Fruit fly (Drosophila melanogaster): ENCODE results near the gene ghi.

DNA sequence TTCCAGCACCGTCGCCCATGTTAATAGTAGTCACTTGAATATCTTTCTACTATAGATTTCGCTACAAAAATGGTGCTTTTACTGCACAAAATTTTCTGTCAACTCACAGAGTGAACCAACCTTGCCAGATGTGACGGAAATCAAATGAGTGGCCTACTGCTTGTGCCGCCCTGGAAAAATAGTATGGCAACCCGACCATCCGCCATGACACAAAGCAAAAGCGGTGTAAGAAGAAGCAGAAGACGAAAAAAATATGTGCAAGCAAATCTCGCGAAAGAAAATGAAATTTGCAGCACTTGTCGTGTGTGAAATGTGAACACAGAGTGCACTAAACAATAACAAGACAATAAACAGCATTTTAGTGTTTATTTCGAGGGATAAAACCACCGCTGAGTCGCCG is 25.2 kb downstream of the ghi start, which contains the start of the genes Uch-L5 and Jarid2:
- TF ChIP-seq CTCF (optimal IDR thresholded peaks at IDR 0.05) (peak; percentile 11 to 47), CG8478 (optimal IDR thresholded peaks at IDR 0.05) (no peak)
